Fruit fly (Drosophila melanogaster): ENCODE results near the gene Usp47.

Usp47 gene

DNA sequence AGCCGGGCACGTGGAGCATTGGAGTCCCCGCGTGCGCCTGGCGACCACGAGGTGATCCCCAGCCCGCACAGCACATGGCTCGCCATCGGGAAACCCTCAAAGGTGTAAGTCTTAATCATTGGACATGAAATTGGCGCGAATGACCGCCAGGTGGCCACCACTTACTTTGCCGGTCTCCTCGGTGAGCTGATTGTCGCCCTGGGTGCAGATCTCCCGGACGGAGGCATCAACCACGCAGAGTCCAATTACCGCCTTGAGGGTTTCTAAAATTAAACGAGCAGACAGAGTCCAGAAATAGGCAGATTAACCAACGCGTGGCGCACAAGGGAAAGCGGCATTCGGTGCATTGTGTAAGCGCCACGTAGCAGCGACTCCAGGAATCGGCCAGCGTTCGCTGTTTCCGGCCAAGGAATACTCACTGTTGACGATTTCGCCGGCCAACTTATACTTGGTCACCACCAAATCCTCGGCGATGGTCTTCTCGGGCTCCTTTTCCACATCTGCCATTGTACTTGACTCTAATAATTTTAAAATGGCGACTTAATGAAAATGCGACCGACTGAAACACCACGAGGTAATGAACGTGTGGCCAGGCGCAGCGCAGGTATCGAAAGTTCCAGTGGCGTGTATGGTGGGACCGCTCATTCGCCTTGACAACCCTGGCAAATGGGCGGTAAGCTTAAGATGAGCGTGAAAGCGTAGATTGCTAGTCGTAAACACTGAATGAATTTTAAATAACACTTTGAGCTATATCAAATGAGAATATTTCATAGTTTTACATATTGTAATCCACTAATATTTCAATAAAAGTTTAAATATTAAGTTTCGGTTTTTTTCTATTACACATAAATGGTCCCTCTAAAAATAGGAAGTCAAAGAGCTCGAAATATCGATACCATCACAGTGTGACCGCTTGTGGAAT is 12.4 kb downstream of the Usp47 start, which contains the start of gene CG10576 (continued):
- TF ChIP-seq wek (GFP tag; optimal IDR thresholded peaks at IDR 0.05) (no peak), CG15269 (tag; optimal IDR thresholded peaks at IDR 0.05) (no peak), bbx (GFP tag; IDR thresholded peaks at IDR 0.05; ENCODE audit: partially characterized antibody) (peak; percentile 44; the same call in 1 of the 2 replicates), CG30431 (GFP tag; optimal IDR thresholded peaks at IDR 0.05) (no peak), E2f1 (GFP tag; IDR thresholded peaks at IDR 0.05) (no peak), bsh (GFP tag; optimal IDR thresholded peaks at IDR 0.05) (no peak), CG17912 (GFP tag; optimal IDR thresholded peaks at IDR 0.05) (no peak), Sry-β (GFP tag; optimal IDR thresholded peaks at IDR 0.05) (no peak), CG9876 (GFP tag; optimal IDR thresholded peaks at IDR 0.05) (no peak), sna (GFP tag; IDR thresholded peaks at IDR 0.05; ENCODE audit: partially characterized antibody) (0 out of 2 replicates have a peak, but pooled peaks have one; percentile 45), gce (GFP tag; IDR thresholded peaks at IDR 0.05) (no peak), CG11456 (GFP tag; IDR thresholded peaks at IDR 0.05) (no peak), CG9797 (GFP tag; optimal IDR thresholded peaks at IDR 0.05) (peak; percentile 98), gro (GFP tag; optimal IDR thresholded peaks at IDR 0.05) (no peak), Neu2 (GFP tag; optimal IDR thresholded peaks at IDR 0.05; ENCODE audit: borderline replicate concordance) (no peak), pum (GFP tag; optimal IDR thresholded peaks at IDR 0.05) (no peak), CG10979 (tag; optimal IDR thresholded peaks at IDR 0.05) (peak; percentile 13), pzg (GFP tag; optimal IDR thresholded peaks at IDR 0.05) (peak; percentile 84), ssp (GFP tag; IDR thresholded peaks at IDR 0.05) (no peak), Tbp (GFP tag; optimal IDR thresholded peaks at IDR 0.05) (peak; percentile 78), ab (GFP tag; optimal IDR thresholded peaks at IDR 0.05) (no peak), chm (GFP tag; IDR thresholded peaks at IDR 0.05) (no peak), Lpt (GFP tag; optimal IDR thresholded peaks at IDR 0.05) (no peak), CG6854 (GFP tag; optimal IDR thresholded peaks at IDR 0.05) (peak; percentile 7), CG2120 (GFP tag; optimal IDR thresholded peaks at IDR 0.05) (peak; percentile 39), CG17328 (GFP tag; IDR thresholded peaks at IDR 0.05) (0 out of 2 replicates have a peak, but pooled peaks have one; percentile 16), CG7928 (GFP tag; optimal IDR thresholded peaks at IDR 0.05) (no peak), cg (GFP tag; optimal IDR thresholded peaks at IDR 0.05) (no peak), al (GFP tag; IDR thresholded peaks at IDR 0.05) (no peak), C15 (GFP tag; IDR thresholded peaks at IDR 0.05) (no peak), Ptx1 (GFP tag; IDR thresholded peaks at IDR 0.05) (no peak), disco-r (GFP tag; optimal IDR thresholded peaks at IDR 0.05) (no peak), CG4820 (GFP tag; optimal IDR thresholded peaks at IDR 0.05) (no peak), NfI (GFP tag; optimal IDR thresholded peaks at IDR 0.05) (no peak), CG30403 (GFP tag; optimal IDR thresholded peaks at IDR 0.05) (peak; percentile 6), CG13624 (GFP tag; optimal IDR thresholded peaks at IDR 0.05) (peak; percentile 63), tna (GFP tag; IDR thresholded peaks at IDR 0.05; ENCODE audit: partially characterized antibody) (no peak), Lhr (GFP tag; optimal IDR thresholded peaks at IDR 0.05) (no peak), CG3995 (GFP tag; optimal IDR thresholded peaks at IDR 0.05) (peak; percentile 17), mam (GFP tag; optimal IDR thresholded peaks at IDR 0.05) (peak; percentile 37), CG7839 (tag; optimal IDR thresholded peaks at IDR 0.05) (no peak), CG17829 (tag; optimal IDR thresholded peaks at IDR 0.05) (peak; percentile 57), tx (GFP tag; optimal IDR thresholded peaks at IDR 0.05) (no peak), Adf1 (GFP tag; IDR thresholded peaks at IDR 0.05) (no peak), zen2 (GFP tag; IDR thresholded peaks at IDR 0.05; ENCODE audit: partially characterized antibody) (no peak), CG10431 (GFP tag; optimal IDR thresholded peaks at IDR 0.05) (no peak), bowl (GFP tag; IDR thresholded peaks at IDR 0.05) (no peak), MESR4 (GFP tag; optimal IDR thresholded peaks at IDR 0.05) (peak; percentile 95), CG10274 (GFP tag; optimal IDR thresholded peaks at IDR 0.05) (no peak)

Measured in whole organism, embryonic.